Worm (Caenorhabditis elegans) whole organism, young adult: ENCODE data around the gene M01B2.10.

Experiments used
- B0019.2 ChIP-seq: fragments of 200-800 bp; sonication (Bioruptor generic); conservative IDR thresholded peaks from 2 replicates; pipeline ENCODE4 v1.3.6; 2022; ENCODE audit warnings: missing genetic modification reagents, missing genetic modification characterization, missing compliant biosample characterization
- B0035.1 ChIP-seq: sonication (generic microtip); optimal IDR thresholded peaks from 2 replicates; lab custom pipeline; 2016; ENCODE audit warnings: missing genetic modification characterization, mild to moderate bottlenecking, missing compliant biosample characterization, missing genotype, missing genetic modification reagents
- B0336.3 ChIP-seq: fragments of 200-800 bp; sonication (Bioruptor generic); IDR thresholded peaks from 2 replicates; pipeline ENCODE4 v1.3.6; 2022; ENCODE audit warnings: missing genetic modification characterization, missing compliant biosample characterization
- F39B2.1 ChIP-seq: fragments of 200-800 bp; sonication (Bioruptor generic); IDR thresholded peaks from 2 replicates; pipeline ENCODE4 v1.3.6; 2022; ENCODE audit warnings: missing genetic modification reagents, missing genetic modification characterization, missing compliant biosample characterization
- F55B11.4 ChIP-seq: sonication (generic microtip); optimal IDR thresholded peaks from 2 replicates; lab custom pipeline; 2016; ENCODE audit warnings: missing compliant biosample characterization, missing genetic modification characterization, borderline replicate concordance; ENCODE audit not compliant: insufficient read depth
- F57A8.1 ChIP-seq: fragments of 200-800 bp; sonication (Bioruptor generic); optimal IDR thresholded peaks from 2 replicates; lab custom pipeline; 2018; ENCODE audit warnings: mild to moderate bottlenecking, missing genetic modification characterization, moderate library complexity, missing compliant biosample characterization
- K12H6.12 ChIP-seq: fragments of 200-800 bp; sonication (Bioruptor generic); optimal IDR thresholded peaks from 2 replicates; lab custom pipeline; 2018; ENCODE audit warnings: mild to moderate bottlenecking, missing genetic modification characterization, missing compliant biosample characterization
- T26A5.8 ChIP-seq: sonication (generic microtip); optimal IDR thresholded peaks from 2 replicates; lab custom pipeline; 2016; ENCODE audit warnings: missing genetic modification characterization, missing compliant biosample characterization
- ama-1 ChIP-seq, 3 experiments: fragments of 150-350 bp in 1 of 3; sonication (generic microtip) in 2 of 3; optimal IDR thresholded peaks; 2 replicates each; lab custom pipeline; 2014 to 2018; ENCODE audit warnings: missing biosample characterization in 2 of 3, missing genetic modification characterization in 2 of 3, missing genetic modification reagents in 2 of 3
- aptf-2 ChIP-seq: fragments of 200-800 bp; sonication (Bioruptor generic); conservative IDR thresholded peaks from 2 replicates; pipeline ENCODE4 v1.3.6; 2022; ENCODE audit warnings: missing genetic modification reagents, missing genetic modification characterization, missing compliant biosample characterization
- cebp-1 ChIP-seq, 2 experiments: fragments of 200-800 bp in 1 of 2; sonication (Bioruptor generic) in 1 of 2; sonication (generic microtip) in 1 of 2; IDR thresholded peaks in 1 of 2; optimal IDR thresholded peaks in 1 of 2; 2 replicates each; pipeline versions ENCODE4 v1.3.6 to Lab custom; 2017 to 2022; ENCODE audit warnings: missing compliant biosample characterization in 2 of 2, missing genetic modification characterization in 2 of 2, mild to moderate bottlenecking in 1 of 2, missing genetic modification reagents in 1 of 2, moderate library complexity in 1 of 2
- cebp-2 ChIP-seq: fragments of 200-800 bp; sonication (Bioruptor generic); IDR thresholded peaks from 2 replicates; pipeline ENCODE4 v1.3.6; 2022; ENCODE audit warnings: missing genetic modification characterization, missing compliant biosample characterization
- ceh-27 ChIP-seq: fragments of 200-800 bp; sonication (Bioruptor generic); optimal IDR thresholded peaks from 2 replicates; lab custom pipeline; 2018; ENCODE audit warnings: mild to moderate bottlenecking, missing genetic modification characterization, moderate library complexity, missing compliant biosample characterization
- ceh-40 ChIP-seq: fragments of 200-800 bp; sonication (Bioruptor generic); IDR thresholded peaks from 2 replicates; pipeline ENCODE4 v1.3.6; 2022; ENCODE audit warnings: missing genetic modification characterization, missing compliant biosample characterization
- ceh-79 ChIP-seq: sonication (generic microtip); optimal IDR thresholded peaks from 2 replicates; lab custom pipeline; 2017; ENCODE audit warnings: mild to moderate bottlenecking, missing genetic modification characterization, missing compliant biosample characterization
- dpl-1 ChIP-seq: fragments of 150-350 bp; optimal IDR thresholded peaks from 2 replicates; lab custom pipeline; 2014; ENCODE audit warnings: missing biosample characterization, missing genetic modification reagents, missing genetic modification characterization
- efl-1 ChIP-seq: fragments of 150-350 bp; optimal IDR thresholded peaks from 2 replicates; lab custom pipeline; 2014; ENCODE audit warnings: missing biosample characterization, missing genetic modification reagents, missing genetic modification characterization
- egl-18 ChIP-seq: fragments of 200-800 bp; sonication (Bioruptor generic); IDR thresholded peaks from 2 replicates; pipeline ENCODE4 v1.3.6; 2022; ENCODE audit warnings: missing genetic modification reagents, missing genetic modification characterization, missing compliant biosample characterization
- egl-44 ChIP-seq: fragments of 200-800 bp; sonication (Bioruptor generic); IDR thresholded peaks from 2 replicates; pipeline ENCODE4 v1.3.6; 2022; ENCODE audit warnings: missing genetic modification reagents, missing genetic modification characterization, missing compliant biosample characterization
- egrh-3 ChIP-seq: fragments of 200-800 bp; sonication (Bioruptor generic); IDR thresholded peaks from 2 replicates; pipeline ENCODE4 v1.3.6; 2022; ENCODE audit warnings: missing genetic modification reagents, missing genetic modification characterization, missing compliant biosample characterization
- hlh-26 ChIP-seq: fragments of 200-800 bp; sonication (Bioruptor generic); conservative IDR thresholded peaks from 2 replicates; pipeline ENCODE4 v1.3.6; 2022; ENCODE audit warnings: missing genetic modification reagents, missing genetic modification characterization, missing compliant biosample characterization
- lin-26 ChIP-seq: fragments of 200-800 bp; sonication (Bioruptor generic); IDR thresholded peaks from 2 replicates; pipeline ENCODE4 v1.3.6; 2022; ENCODE audit warnings: missing genetic modification reagents, missing genetic modification characterization, missing compliant biosample characterization
- lir-1 ChIP-seq: fragments of 200-800 bp; sonication (Bioruptor generic); conservative IDR thresholded peaks from 2 replicates; pipeline ENCODE4 v1.3.6; 2022; ENCODE audit warnings: missing genetic modification reagents, missing genetic modification characterization, missing compliant biosample characterization
- madf-10 ChIP-seq: sonication (generic microtip); optimal IDR thresholded peaks from 2 replicates; lab custom pipeline; 2016; ENCODE audit warnings: mild to moderate bottlenecking, missing genetic modification characterization, missing compliant biosample characterization
- mes-4 ChIP-seq: sonication (generic microtip); optimal IDR thresholded peaks from 2 replicates; lab custom pipeline; 2016; ENCODE audit warnings: missing genotype, missing genetic modification characterization, missing compliant biosample characterization
- nfya-1 ChIP-seq: sonication (generic microtip); optimal IDR thresholded peaks from 2 replicates; lab custom pipeline; 2017; ENCODE audit warnings: antibody characterized with exemption, missing compliant biosample characterization, missing genetic modification characterization, borderline replicate concordance; ENCODE audit not compliant: insufficient read depth
- nfya-2 ChIP-seq: fragments of 200-800 bp; sonication (Bioruptor generic); IDR thresholded peaks from 2 replicates; pipeline ENCODE4 v1.3.6; 2022; ENCODE audit warnings: missing genetic modification reagents, missing genetic modification characterization, missing compliant biosample characterization
- nhr-80 ChIP-seq: sonication (generic microtip); optimal IDR thresholded peaks from 2 replicates; lab custom pipeline; 2016; ENCODE audit warnings: missing genetic modification characterization, missing compliant biosample characterization
- pbrm-1 ChIP-seq: fragments of 200-800 bp; sonication (Bioruptor generic); IDR thresholded peaks from 2 replicates; pipeline ENCODE4 v1.3.6; 2022; ENCODE audit warnings: missing genetic modification reagents, missing genetic modification characterization, missing compliant biosample characterization
- pha-4 ChIP-seq: fragments of 150-350 bp; sonication (generic microtip); optimal IDR thresholded peaks from 2 replicates; lab custom pipeline; 2014; ENCODE audit warnings: missing biosample characterization, missing genetic modification reagents, missing genetic modification characterization
- rcor-1 ChIP-seq: fragments of 200-800 bp; sonication (Bioruptor generic); IDR thresholded peaks from 2 replicates; pipeline ENCODE4 v1.3.6; 2022; ENCODE audit warnings: missing genetic modification reagents, missing genetic modification characterization, missing compliant biosample characterization
- sdz-38 ChIP-seq: sonication (generic microtip); optimal IDR thresholded peaks from 2 replicates; lab custom pipeline; 2016; ENCODE audit warnings: missing genotype, missing genetic modification characterization, missing compliant biosample characterization
- snpc-3.4 ChIP-seq: sonication (generic microtip); optimal IDR thresholded peaks from 2 replicates; lab custom pipeline; 2017; ENCODE audit warnings: missing genetic modification characterization, mild to moderate bottlenecking, missing compliant biosample characterization, antibody characterized with exemption, moderate library complexity, missing genotype, missing genetic modification reagents
- unc-130 ChIP-seq: sonication (generic microtip); optimal IDR thresholded peaks from 2 replicates; lab custom pipeline; 2016; ENCODE audit warnings: missing genetic modification reagents, missing genetic modification characterization, missing compliant biosample characterization
- xnd-1 ChIP-seq: sonication (generic microtip); optimal IDR thresholded peaks from 2 replicates; lab custom pipeline; 2016; ENCODE audit warnings: missing genotype, missing genetic modification reagents, missing genetic modification characterization, missing compliant biosample characterization
- zfh-2 ChIP-seq: fragments of 200-800 bp; sonication (Bioruptor generic); conservative IDR thresholded peaks from 2 replicates; pipeline ENCODE4 v1.3.6; 2022; ENCODE audit warnings: missing genetic modification reagents, missing genetic modification characterization, missing compliant biosample characterization
- ztf-25 ChIP-seq: fragments of 200-800 bp; sonication (Bioruptor generic); IDR thresholded peaks from 2 replicates; pipeline ENCODE4 v1.3.6; 2022; ENCODE audit warnings: missing genetic modification reagents, missing genetic modification characterization, missing compliant biosample characterization
- ztf-26 ChIP-seq: sonication (generic microtip); optimal IDR thresholded peaks from 2 replicates; lab custom pipeline; 2017; ENCODE audit warnings: missing genetic modification characterization, missing compliant biosample characterization

Gene M01B2.10

DNA sequence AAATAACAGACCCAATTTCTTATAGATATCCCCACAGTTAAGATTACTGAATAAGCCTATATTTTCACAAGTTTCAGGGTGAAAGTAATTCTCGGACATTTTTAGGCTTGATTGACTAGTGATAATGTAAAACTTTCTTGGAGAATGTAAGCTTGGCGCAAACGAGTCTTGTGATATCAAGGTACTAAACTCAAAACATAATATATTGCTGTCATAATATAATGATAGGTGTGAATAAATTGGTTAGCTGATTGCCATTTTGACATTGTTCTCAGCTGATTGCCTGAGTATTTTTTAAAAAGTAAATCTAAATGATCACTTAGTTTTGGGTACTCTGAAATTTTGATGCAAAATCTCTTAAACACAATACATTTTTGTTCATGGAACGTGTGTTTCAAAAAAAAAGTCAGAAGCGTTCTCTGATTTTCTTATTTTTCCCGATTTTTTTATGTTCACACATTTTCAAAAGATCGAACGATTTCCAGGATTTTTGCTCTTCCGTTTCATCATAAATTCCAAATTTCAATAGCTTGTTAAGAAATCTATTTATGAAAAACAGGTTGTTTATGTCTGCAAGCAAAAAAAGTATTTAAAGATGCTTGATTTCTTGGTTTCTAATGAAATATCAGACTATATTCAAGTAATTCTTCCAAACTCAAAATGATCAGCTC lies 19.2 kb upstream of the M01B2.10 start, which contains the start of the genes srw-19 and srx-51:
Gene srw-19, minus strand, starts transcription at position 101 of the 671 bp plus-strand sequence.
Gene srx-51, plus strand, starts transcription at position 621 of the 671 bp plus-strand sequence.
- TF ChIP-seq lin-26 (GFP tag; lab: Robert Waterston, UW) (no peak), ztf-26 (tag; lab: Kevin White, UChicago) (no peak), efl-1 (GFP tag; lab: Kevin White, UChicago) (no peak), egl-44 (GFP tag; lab: Robert Waterston, UW) (no peak), hlh-26 (GFP tag; lab: Robert Waterston, UW) (no peak), B0019.2 (GFP tag; lab: Robert Waterston, UW) (no peak), cebp-1 (GFP tag; IDR thresholded peaks at IDR 0.05; lab: Robert Waterston, UW) (no peak), cebp-1 (tag; optimal IDR thresholded peaks at IDR 0.05; lab: Kevin White, UChicago) (no peak), T26A5.8 (tag; lab: Kevin White, UChicago) (no peak), cebp-2 (no peak), F39B2.1 (GFP tag; lab: Robert Waterston, UW) (no peak), rcor-1 (GFP tag; lab: Robert Waterston, UW) (no peak), B0035.1 (tag; lab: Kevin White, UChicago) (no peak)

DNA sequence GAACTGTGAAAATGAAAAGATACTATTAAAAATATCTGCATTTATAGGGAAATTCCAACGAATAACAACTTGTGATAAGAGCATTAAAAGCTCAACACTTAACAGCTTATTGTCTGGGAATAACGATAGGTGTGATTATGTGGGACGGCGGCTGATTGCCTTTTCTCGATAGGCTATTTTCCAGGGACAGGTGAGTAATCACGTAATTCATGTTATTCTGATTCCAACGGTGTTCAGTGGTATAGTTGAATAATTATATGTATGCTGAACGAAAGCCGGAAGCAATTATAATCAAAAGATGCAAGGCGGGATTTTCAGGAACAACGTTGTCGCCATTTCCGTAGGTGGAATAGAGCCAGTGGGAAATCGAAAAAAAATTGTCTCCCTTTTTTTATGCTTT lies 14.7 kb upstream of the M01B2.10 start, which contains the start of gene srw-17:
Gene srw-17, minus strand, starts transcription at position 101 of the 400 bp plus-strand sequence.
- TF ChIP-seq xnd-1 (tag; lab: Kevin White, UChicago) (no peak), F39B2.1 (GFP tag; lab: Robert Waterston, UW) (no peak), ceh-40 (GFP tag; lab: Robert Waterston, UW) (no peak), madf-10 (tag; lab: Kevin White, UChicago) (no peak), pbrm-1 (GFP tag; lab: Robert Waterston, UW) (no peak), nfya-2 (GFP tag; lab: Robert Waterston, UW) (no peak), T26A5.8 (tag; lab: Kevin White, UChicago) (no peak), pha-4 (no peak), sdz-38 (tag; lab: Kevin White, UChicago) (no peak), egl-18 (no peak)

DNA sequence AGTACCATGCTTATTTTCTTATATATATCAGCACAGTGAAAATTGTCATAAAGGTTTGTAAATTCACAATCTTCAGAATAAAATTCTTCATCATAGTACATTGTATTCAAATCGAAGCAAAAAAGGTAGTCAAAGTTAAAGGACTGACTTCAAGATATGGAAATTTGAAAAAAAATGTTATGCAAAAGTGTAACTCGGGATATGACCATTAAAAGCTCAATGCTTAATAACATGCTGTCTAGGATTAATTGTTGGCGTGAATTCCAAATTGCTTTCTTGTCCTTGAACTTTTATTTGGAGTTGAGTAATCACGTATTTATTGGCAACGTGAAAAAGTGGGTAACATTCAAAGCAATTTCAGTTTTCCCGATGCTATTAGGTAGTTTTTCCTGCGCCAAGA lies 12.5 kb upstream of the M01B2.10 start, which contains the start of gene srw-16:
Gene srw-16, minus strand, starts transcription at position 101 of the 400 bp plus-strand sequence.
- no peak for TF ChIP-seq lir-1 (GFP tag; lab: Robert Waterston, UW)
- no peak for TF ChIP-seq ztf-26 (tag; lab: Kevin White, UChicago)
- TF ChIP-seq egl-18 = no peak
- no peak for TF ChIP-seq aptf-2 (GFP tag; lab: Robert Waterston, UW)
- TF ChIP-seq egrh-3 (GFP tag; lab: Robert Waterston, UW) = no peak
- no peak for TF ChIP-seq B0336.3 (GFP tag; lab: Robert Waterston, UW)
- no peak for TF ChIP-seq T26A5.8 (tag; lab: Kevin White, UChicago)
- no peak for TF ChIP-seq dpl-1 (GFP tag; lab: Kevin White, UChicago)

- TF ChIP-seq nfya-1 (no peak), snpc-3.4 (tag; lab: Kevin White, UChicago) (no peak), K12H6.12 (tag; lab: Kevin White, UChicago) (no peak), zfh-2 (GFP tag; lab: Robert Waterston, UW) (no peak), nhr-80 (tag; lab: Kevin White, UChicago) (no peak), unc-130 (no peak), ceh-79 (tag; lab: Kevin White, UChicago) (no peak), F57A8.1 (GFP tag; lab: Kevin White, UChicago) (no peak), ama-1 (optimal IDR thresholded peaks at IDR 0.05; lab: Kevin White, UChicago) (no peak), ama-1 (GFP tag; optimal IDR thresholded peaks at IDR 0.05; lab: Kevin White, UChicago) (no peak), ztf-26 (tag; lab: Kevin White, UChicago) (no peak), ztf-25 (GFP tag; lab: Robert Waterston, UW) (no peak), ceh-27 (no peak), pbrm-1 (GFP tag; lab: Robert Waterston, UW) (no peak), F55B11.4 (tag; lab: Kevin White, UChicago) (no peak), mes-4 (tag; lab: Kevin White, UChicago) (no peak)
Measured at ce11 chrV:15272263-15272662, 10.0 kb upstream of the M01B2.10 start, which contains the start of gene T10H4.4. Gene T10H4.4, minus strand, starts transcription at chrV:15272363.
